Worm (Caenorhabditis elegans) whole organism, L1 larva: Measurements from ENCODE around the gene C55A1.4.

ENCODE experiments used
- C04F5.9 ChIP-seq: sonication (generic microtip); optimal IDR thresholded peaks from 2 replicates; lab custom pipeline; 2016; ENCODE audit warnings: missing genetic modification characterization, missing compliant biosample characterization
- F16B12.6 ChIP-seq: fragments of 150-350 bp; optimal IDR thresholded peaks from 2 replicates; lab custom pipeline; 2014; ENCODE audit warnings: missing biosample characterization, missing genetic modification characterization
- Y116A8C.19 ChIP-seq: sonication (generic microtip); optimal IDR thresholded peaks from 2 replicates; lab custom pipeline; 2016; ENCODE audit warnings: missing compliant biosample characterization, missing genetic modification characterization, borderline replicate concordance
- aly-2 ChIP-seq: fragments of 150-350 bp; optimal IDR thresholded peaks from 2 replicates; lab custom pipeline; 2014; ENCODE audit warnings: missing biosample characterization, missing genetic modification characterization
- ama-1 ChIP-seq: fragments of 150-350 bp; optimal IDR thresholded peaks from 2 replicates; lab custom pipeline; 2014
- blmp-1 ChIP-seq: fragments of 150-350 bp; optimal IDR thresholded peaks from 2 replicates; lab custom pipeline; 2014; ENCODE audit warnings: missing biosample characterization, missing genetic modification characterization
- ceh-8 ChIP-seq: fragments of 200-800 bp; sonication (Bioruptor generic); optimal IDR thresholded peaks from 2 replicates; lab custom pipeline; 2018; ENCODE audit warnings: mild to moderate bottlenecking, missing genetic modification characterization, moderate library complexity, missing compliant biosample characterization
- ceh-82 ChIP-seq, 3 experiments: fragments of 150-350 bp in 1 of 3; sonication (generic microtip) in 2 of 3; optimal IDR thresholded peaks; 2 replicates each; lab custom pipeline; 2014 to 2017; ENCODE audit warnings: missing biosample characterization in 3 of 3, missing genetic modification characterization in 3 of 3
- ceh-90 ChIP-seq: sonication (generic microtip); optimal IDR thresholded peaks from 2 replicates; lab custom pipeline; 2016; ENCODE audit warnings: missing genetic modification characterization, missing compliant biosample characterization
- ces-1 ChIP-seq: fragments of 150-350 bp; optimal IDR thresholded peaks from 2 replicates; lab custom pipeline; 2014; ENCODE audit warnings: missing biosample characterization, missing genetic modification reagents, missing genetic modification characterization
- dpl-1 ChIP-seq, 3 experiments: fragments of 150-350 bp in 2 of 3; sonication (generic microtip) in 1 of 3; optimal IDR thresholded peaks; 2 replicates each; lab custom pipeline; 2014 to 2017; ENCODE audit warnings: missing biosample characterization in 3 of 3, missing genetic modification characterization in 3 of 3, missing genetic modification reagents in 3 of 3
- efl-1 ChIP-seq, 4 experiments: fragments of 150-350 bp; optimal IDR thresholded peaks in 3 of 4; peaks in 1 of 4; 1 replicate in 1 of 4; 2 replicates in 3 of 4; lab custom pipeline; 2014; ENCODE audit warnings: missing biosample characterization in 2 of 4, missing genetic modification characterization in 2 of 4, missing genetic modification reagents in 2 of 4
- efl-3 ChIP-seq: fragments of 200-800 bp; sonication (Bioruptor generic); optimal IDR thresholded peaks from 2 replicates; lab custom pipeline; 2018; ENCODE audit warnings: mild to moderate bottlenecking, missing genetic modification characterization, missing compliant biosample characterization
- egl-27 ChIP-seq, 2 experiments: fragments of 150-350 bp in 1 of 2; sonication (generic microtip); optimal IDR thresholded peaks; 3 replicates each; lab custom pipeline; 2017 to 2018; ENCODE audit warnings: missing biosample characterization in 2 of 2, missing genetic modification characterization in 2 of 2, missing genetic modification reagents in 2 of 2
- elt-2 ChIP-seq: sonication (generic microtip); optimal IDR thresholded peaks from 2 replicates; lab custom pipeline; 2016; ENCODE audit warnings: missing genetic modification characterization, mild to moderate bottlenecking, inconsistent platforms, missing compliant biosample characterization, missing genetic modification reagents
- fkh-10 ChIP-seq: sonication (generic microtip); optimal IDR thresholded peaks from 2 replicates; lab custom pipeline; 2017; ENCODE audit warnings: missing biosample characterization, missing genetic modification reagents, missing genetic modification characterization
- fkh-4 ChIP-seq: sonication (generic microtip); optimal IDR thresholded peaks from 2 replicates; lab custom pipeline; 2016; ENCODE audit warnings: missing compliant biosample characterization, missing genetic modification characterization, borderline replicate concordance
- fos-1 ChIP-seq: fragments of 150-350 bp; optimal IDR thresholded peaks from 2 replicates; lab custom pipeline; 2014; ENCODE audit warnings: missing biosample characterization, missing genetic modification characterization
- hlh-17 ChIP-seq: fragments of 200-800 bp; sonication (Bioruptor generic); optimal IDR thresholded peaks from 2 replicates; lab custom pipeline; 2018; ENCODE audit warnings: missing genetic modification characterization, mild to moderate bottlenecking, missing compliant biosample characterization, moderate library complexity, borderline replicate concordance
- hlh-4 ChIP-seq: sonication (generic microtip); optimal IDR thresholded peaks from 2 replicates; lab custom pipeline; 2016; ENCODE audit warnings: mild to moderate bottlenecking, missing genetic modification characterization, missing compliant biosample characterization
- jun-1 ChIP-seq: fragments of 150-350 bp; optimal IDR thresholded peaks from 2 replicates; lab custom pipeline; 2014; ENCODE audit warnings: missing biosample characterization, missing genetic modification reagents, missing genetic modification characterization
- lin-14 ChIP-seq: fragments of 200-800 bp; sonication (Bioruptor generic); optimal IDR thresholded peaks from 2 replicates; lab custom pipeline; 2018; ENCODE audit warnings: mild to moderate bottlenecking, missing genetic modification characterization, moderate library complexity, missing compliant biosample characterization
- lin-15B ChIP-seq: fragments of 150-350 bp; sonication (generic microtip); optimal IDR thresholded peaks from 3 replicates; lab custom pipeline; 2014; ENCODE audit warnings: missing biosample characterization, missing genetic modification characterization
- lin-35 ChIP-seq, 2 experiments: fragments of 150-350 bp; optimal IDR thresholded peaks; 2 replicates each; lab custom pipeline; 2014; ENCODE audit warnings: missing biosample characterization in 2 of 2, missing genetic modification characterization in 2 of 2, missing genetic modification reagents in 2 of 2
- lsy-2 ChIP-seq, 2 experiments: fragments of 150-350 bp; optimal IDR thresholded peaks; 2 replicates each; lab custom pipeline; 2014; ENCODE audit warnings: missing biosample characterization in 2 of 2, missing genetic modification characterization in 2 of 2
- mab-9 ChIP-seq: fragments of 200-800 bp; sonication (Bioruptor generic); IDR thresholded peaks from 2 replicates; pipeline ENCODE4 v1.3.6; 2022; ENCODE audit warnings: missing genetic modification reagents, missing genetic modification characterization, missing compliant biosample characterization
- mef-2 ChIP-seq: fragments of 150-350 bp; optimal IDR thresholded peaks from 2 replicates; lab custom pipeline; 2014; ENCODE audit warnings: missing biosample characterization, missing genetic modification characterization
- nhr-11 ChIP-seq: fragments of 150-350 bp; optimal IDR thresholded peaks from 2 replicates; lab custom pipeline; 2014; ENCODE audit warnings: missing biosample characterization, missing genetic modification characterization
- nhr-19 ChIP-seq: fragments of 200-800 bp; sonication (Bioruptor generic); conservative IDR thresholded peaks from 2 replicates; pipeline ENCODE4 v1.3.6; 2022; ENCODE audit warnings: missing genetic modification characterization, missing compliant biosample characterization
- nhr-237 ChIP-seq: fragments of 150-350 bp; optimal IDR thresholded peaks from 2 replicates; lab custom pipeline; 2014; ENCODE audit warnings: missing biosample characterization, missing genetic modification characterization
- nhr-28 ChIP-seq: fragments of 150-350 bp; optimal IDR thresholded peaks from 2 replicates; lab custom pipeline; 2014; ENCODE audit warnings: missing biosample characterization, missing genetic modification characterization
- nhr-71 ChIP-seq: sonication (generic microtip); optimal IDR thresholded peaks from 2 replicates; lab custom pipeline; 2016; ENCODE audit warnings: mild to moderate bottlenecking, missing genetic modification characterization, moderate library complexity, missing compliant biosample characterization
- nhr-84 ChIP-seq: sonication (generic microtip); optimal IDR thresholded peaks from 2 replicates; lab custom pipeline; 2017; ENCODE audit warnings: missing biosample characterization, missing genetic modification characterization
- nhr-85 ChIP-seq: sonication (generic microtip); peaks from one replicate; lab custom pipeline; 2016; ENCODE audit warnings: missing genetic modification characterization, inconsistent platforms, missing compliant biosample characterization
- nhr-90 ChIP-seq: sonication (generic microtip); optimal IDR thresholded peaks from 2 replicates; lab custom pipeline; 2016; ENCODE audit warnings: mild to moderate bottlenecking, missing genetic modification characterization, missing compliant biosample characterization; ENCODE audit not compliant: poor library complexity
- snpc-4 ChIP-seq: fragments of 150-350 bp; optimal IDR thresholded peaks from 2 replicates; lab custom pipeline; 2014; ENCODE audit warnings: missing biosample characterization, missing genetic modification characterization
- sox-4 ChIP-seq: sonication (generic microtip); optimal IDR thresholded peaks from 2 replicates; lab custom pipeline; 2016; ENCODE audit warnings: missing genetic modification characterization, missing compliant biosample characterization
- sptf-1 ChIP-seq: fragments of 150-350 bp; optimal IDR thresholded peaks from 2 replicates; lab custom pipeline; 2014; ENCODE audit warnings: missing biosample characterization, missing genetic modification characterization
- sup-37 ChIP-seq: fragments of 200-800 bp; sonication (Bioruptor generic); optimal IDR thresholded peaks from 2 replicates; lab custom pipeline; 2018; ENCODE audit warnings: mild to moderate bottlenecking, missing genetic modification characterization, missing compliant biosample characterization
- unc-30 ChIP-seq: sonication (generic microtip); optimal IDR thresholded peaks from 2 replicates; lab custom pipeline; 2017; ENCODE audit warnings: missing biosample characterization, missing genetic modification characterization
- unc-62 ChIP-seq: fragments of 150-350 bp; optimal IDR thresholded peaks from 2 replicates; lab custom pipeline; 2014; ENCODE audit warnings: missing biosample characterization, missing genetic modification reagents, missing genetic modification characterization
- unc-86 ChIP-seq: sonication (generic microtip); optimal IDR thresholded peaks from 2 replicates; lab custom pipeline; 2016; ENCODE audit warnings: missing genetic modification characterization, missing compliant biosample characterization
- xbp-1 ChIP-seq: sonication (generic microtip); optimal IDR thresholded peaks from 2 replicates; lab custom pipeline; 2016; ENCODE audit warnings: missing genetic modification characterization, missing compliant biosample characterization
- zip-4 ChIP-seq: fragments of 200-800 bp; sonication (Bioruptor generic); optimal IDR thresholded peaks from 2 replicates; lab custom pipeline; 2018; ENCODE audit warnings: mild to moderate bottlenecking, missing genetic modification characterization, moderate library complexity, missing compliant biosample characterization
- ztf-4 ChIP-seq: fragments of 150-350 bp; optimal IDR thresholded peaks from 2 replicates; lab custom pipeline; 2014; ENCODE audit warnings: missing biosample characterization, missing genetic modification characterization

Gene C55A1.4

DNA sequence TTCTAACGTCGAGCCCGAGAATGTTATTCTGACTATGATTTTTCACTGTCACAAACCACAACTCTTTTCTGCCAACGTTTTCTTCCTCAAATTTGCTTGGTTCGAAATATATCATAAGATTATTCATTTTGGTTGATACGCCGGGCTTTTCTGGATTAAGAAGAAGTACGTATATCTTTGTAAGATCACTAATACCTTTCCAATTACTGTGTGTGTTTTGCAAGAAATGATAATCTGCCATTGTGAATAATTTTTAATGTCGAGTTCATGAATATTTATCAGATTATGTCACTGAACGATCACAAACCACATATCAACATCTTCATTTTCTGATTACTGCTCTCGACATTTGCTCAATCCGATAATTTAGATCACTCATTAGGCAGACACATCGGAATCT, 42.5 kb upstream of the C55A1.4 start, which contains the start of gene nhr-196 (continued):
- no peak for TF ChIP-seq aly-2 (tag; lab: Kevin White, UChicago)
- TF ChIP-seq efl-1 (optimal IDR thresholded peaks at IDR 0.05; lab: Kevin White, UChicago): no peak
- TF ChIP-seq efl-1 (GFP tag; optimal IDR thresholded peaks at IDR 0.05 in 1 of 2; lab: Kevin White, UChicago): no peak
- TF ChIP-seq nhr-19 (GFP tag; lab: Robert Waterston, UW): no peak
- TF ChIP-seq ceh-82 (tag; optimal IDR thresholded peaks at IDR 0.05; lab: Kevin White, UChicago): no peak
- TF ChIP-seq F16B12.6 (tag; lab: Kevin White, UChicago): no peak

DNA sequence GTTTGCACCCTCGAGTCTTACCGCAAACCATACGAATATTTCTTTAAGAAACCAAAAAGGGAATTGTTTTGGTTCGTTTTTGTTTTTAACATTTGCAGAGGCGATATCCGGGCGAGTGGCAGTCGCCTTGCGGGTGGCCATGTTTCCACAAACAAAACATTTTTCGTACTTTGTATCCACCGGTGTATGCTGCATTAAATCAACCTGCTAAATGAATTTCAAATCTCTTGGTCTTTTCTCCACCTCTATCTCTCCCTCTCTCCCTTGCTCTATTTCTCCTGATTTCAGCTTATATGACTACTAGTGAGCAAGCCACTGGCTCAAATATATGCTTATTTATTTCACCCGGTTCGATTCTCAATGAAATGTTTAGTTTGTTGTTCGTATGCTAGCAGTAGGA, 34.1 kb upstream of the C55A1.4 start, which contains the start of gene nhr-52:
TSS of gene nhr-52 (plus strand) at position 301 of the 400 bp plus-strand sequence.
- no peak for TF ChIP-seq dpl-1 (GFP tag; optimal IDR thresholded peaks at IDR 0.05; lab: Kevin White, UChicago)
- TF ChIP-seq jun-1 (tag; lab: Kevin White, UChicago): no peak
- TF ChIP-seq sptf-1: no peak
- TF ChIP-seq snpc-4 (tag; lab: Kevin White, UChicago): no peak
- no peak for TF ChIP-seq fos-1 (tag; lab: Kevin White, UChicago)
- no peak for TF ChIP-seq C04F5.9 (tag; lab: Kevin White, UChicago)
- no peak for TF ChIP-seq aly-2 (tag; lab: Kevin White, UChicago)
- no peak for TF ChIP-seq nhr-84 (tag; lab: Kevin White, UChicago)
- TF ChIP-seq ceh-90 (tag; lab: Kevin White, UChicago): no peak
- no peak for TF ChIP-seq hlh-17 (GFP tag; lab: Kevin White, UChicago)
- no peak for TF ChIP-seq unc-62 (GFP tag; lab: Kevin White, UChicago)
- no peak for TF ChIP-seq lin-35 (GFP tag; optimal IDR thresholded peaks at IDR 0.05; lab: Kevin White, UChicago)
- TF ChIP-seq ama-1 (lab: Kevin White, UChicago): no peak
- no peak for TF ChIP-seq ceh-8 (GFP tag; lab: Kevin White, UChicago)

DNA sequence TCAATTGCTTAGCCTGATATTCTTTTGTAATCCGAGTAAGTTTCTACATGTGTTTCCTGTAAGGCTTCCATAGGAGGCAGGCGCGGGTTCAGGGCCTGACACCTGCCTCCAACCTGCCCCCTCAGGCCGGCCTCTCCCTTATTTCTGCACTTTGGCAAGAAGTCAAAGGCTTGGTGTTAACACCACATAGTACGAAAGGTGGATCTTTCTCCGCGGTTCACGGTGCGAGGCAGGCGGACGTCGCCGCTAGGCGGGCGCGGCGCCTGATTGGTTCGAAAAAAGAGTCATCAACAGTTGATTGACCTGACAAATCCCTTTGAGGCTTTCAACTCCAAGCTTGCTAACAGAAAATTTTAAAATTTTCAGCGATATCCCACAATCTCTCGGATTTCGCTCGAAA, 31.8 kb upstream of the C55A1.4 start:
- no peak for TF ChIP-seq unc-86 (tag; lab: Kevin White, UChicago)
- TF ChIP-seq efl-1 (optimal IDR thresholded peaks at IDR 0.05; lab: Kevin White, UChicago): no peak
- no peak for TF ChIP-seq efl-1 (GFP tag; optimal IDR thresholded peaks at IDR 0.05 in 1 of 2; lab: Kevin White, UChicago)
- no peak for TF ChIP-seq mab-9 (GFP tag; lab: Robert Waterston, UW)
- TF ChIP-seq nhr-237 (tag; lab: Kevin White, UChicago): no peak
- TF ChIP-seq C04F5.9 (tag; lab: Kevin White, UChicago): no peak
- no peak for TF ChIP-seq ama-1 (lab: Kevin White, UChicago)
- no peak for TF ChIP-seq nhr-90 (tag; lab: Kevin White, UChicago)
- no peak for TF ChIP-seq sup-37 (GFP tag; lab: Kevin White, UChicago)
- no peak for TF ChIP-seq lsy-2 (tag; optimal IDR thresholded peaks at IDR 0.05; lab: Kevin White, UChicago)
- TF ChIP-seq xbp-1: no peak
- no peak for TF ChIP-seq hlh-4 (tag; lab: Kevin White, UChicago)
- no peak for TF ChIP-seq lin-14 (GFP tag; lab: Kevin White, UChicago)
- no peak for TF ChIP-seq blmp-1 (tag; lab: Kevin White, UChicago)
- no peak for TF ChIP-seq zip-4 (GFP tag; lab: Kevin White, UChicago)
- no peak for TF ChIP-seq elt-2 (tag; lab: Kevin White, UChicago)
- TF ChIP-seq fkh-10 (GFP tag; lab: Kevin White, UChicago): no peak
- no peak for TF ChIP-seq nhr-28 (tag; lab: Kevin White, UChicago)

DNA sequence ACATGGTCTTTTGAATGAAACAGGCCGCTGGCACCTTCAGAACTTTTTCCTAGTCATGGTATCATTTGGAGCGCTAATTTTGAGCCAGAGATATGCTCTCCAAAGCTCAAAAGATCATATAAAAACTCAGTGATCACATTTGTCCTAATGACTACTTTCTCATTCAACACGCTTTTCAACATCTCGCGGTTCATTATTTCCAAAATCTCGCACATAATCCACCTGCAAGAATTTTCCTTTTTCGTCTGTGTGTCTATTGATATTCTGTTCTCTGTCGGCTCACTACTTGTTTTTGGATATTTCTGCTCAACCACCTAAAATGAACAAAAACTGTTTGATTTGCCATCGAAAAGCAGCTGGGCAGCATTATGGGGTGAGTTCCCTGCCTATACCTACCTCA, 30.6 kb upstream of the C55A1.4 start, which contains the start of gene nhr-51:
TSS of gene nhr-51 (plus strand) at position 301 of the 400 bp plus-strand sequence.
- TF ChIP-seq sox-4 (tag; lab: Kevin White, UChicago) (no peak), fkh-4 (tag; lab: Kevin White, UChicago) (no peak), efl-3 (GFP tag; lab: Kevin White, UChicago) (no peak), nhr-11 (tag; lab: Kevin White, UChicago) (no peak), elt-2 (tag; lab: Kevin White, UChicago) (no peak), ztf-4 (tag; lab: Kevin White, UChicago) (no peak), Y116A8C.19 (tag; lab: Kevin White, UChicago) (no peak), egl-27 (tag; optimal IDR thresholded peaks at IDR 0.05; lab: Kevin White, UChicago) (no peak), fos-1 (tag; lab: Kevin White, UChicago) (no peak), jun-1 (tag; lab: Kevin White, UChicago) (no peak), mef-2 (no peak), lin-15B (no peak), ces-1 (GFP tag; lab: Kevin White, UChicago) (no peak), blmp-1 (tag; lab: Kevin White, UChicago) (no peak), nhr-85 (tag; lab: Kevin White, UChicago) (no peak), unc-30 (tag; lab: Kevin White, UChicago) (no peak), nhr-71 (tag; lab: Kevin White, UChicago) (no peak), hlh-4 (tag; lab: Kevin White, UChicago) (no peak)
- TF ChIP-seq, all 84 proteins: peak for 0
